Fruit fly (Drosophila melanogaster) ovary, adult (tissue): Measurements from ENCODE around the gene Atg8a.

Experiments
- CG17801 ChIP-seq: fragments of 200-800 bp; optimal IDR thresholded peaks from 2 replicates; lab custom pipeline; 2019; ENCODE audit warnings: missing biosample characterization, mild to moderate bottlenecking, missing genetic modification characterization, moderate library complexity; ENCODE audit not compliant: partially characterized antibody

Gene Atg8a

dm6 chrX:10786443-10787097 is 18.4 kb upstream of the Atg8a start, which contains the start of the genes Ant2 and sesB:
Ant2 (minus strand) TSS chrX:10786907.
sesB (minus strand) TSS chrX:10786958.
- TF ChIP-seq CG17801 (GFP tag; lab: Kevin White, UChicago) = no peak

- no peak for TF ChIP-seq CG17801 (GFP tag; lab: Kevin White, UChicago)
Measured at dm6 chrX:10785920-10786361, 17.8 kb upstream of the Atg8a start.

dm6 chrX:10784812-10785638 is 16.9 kb upstream of the Atg8a start:
- no peak for TF ChIP-seq CG17801 (GFP tag; lab: Kevin White, UChicago)

dm6 chrX:10784330-10784778 is 16.2 kb upstream of the Atg8a start:
- TF ChIP-seq CG17801 (GFP tag; lab: Kevin White, UChicago) = no peak

- no peak for TF ChIP-seq CG17801 (GFP tag; lab: Kevin White, UChicago)
Measured at dm6 chrX:10783374-10784064, 15.4 kb upstream of the Atg8a start.

- TF ChIP-seq CG17801 (GFP tag; lab: Kevin White, UChicago) = peak; percentile 73
Measured at dm6 chrX:10775690-10776089, 7.6 kb upstream of the Atg8a start.

- TF ChIP-seq CG17801 (GFP tag; lab: Kevin White, UChicago) = no peak
Measured at dm6 chrX:10774957-10775682, 7.0 kb upstream of the Atg8a start.

dm6 chrX:10773562-10773961 is 5.4 kb upstream of the Atg8a start:
- no peak for TF ChIP-seq CG17801 (GFP tag; lab: Kevin White, UChicago)

- no peak for TF ChIP-seq CG17801 (GFP tag; lab: Kevin White, UChicago)
Measured at dm6 chrX:10772634-10773033, 4.5 kb upstream of the Atg8a start.

- peak; percentile 8 for TF ChIP-seq CG17801 (GFP tag; lab: Kevin White, UChicago)
Measured at dm6 chrX:10771856-10772592, 3.9 kb upstream of the Atg8a start, which contains the start of gene CG15211. CG15211 (plus strand) TSS chrX:10772541.

dm6 chrX:10767350-10768005 is 660 bp downstream of the Atg8a start:
- TF ChIP-seq CG17801 (GFP tag; lab: Kevin White, UChicago) = no peak

- no peak for TF ChIP-seq CG17801 (GFP tag; lab: Kevin White, UChicago)
Measured at dm6 chrX:10766976-10767349, 1.2 kb downstream of the Atg8a start.

- peak; percentile 44 for TF ChIP-seq CG17801 (GFP tag; lab: Kevin White, UChicago)
Measured at dm6 chrX:10764206-10764605, 3.9 kb downstream of the Atg8a start, which contains the start of gene Tango5. Tango5 (minus strand) TSS chrX:10764413.
